Worm (Caenorhabditis elegans) whole organism, late embryonic: ENCODE measurements around the gene K02B7.3.

Experiments
- ceh-48 ChIP-seq: sonication (generic microtip); optimal IDR thresholded peaks from 2 replicates; lab custom pipeline; 2016; ENCODE audit warnings: missing genetic modification characterization, inconsistent platforms, missing compliant biosample characterization
- hlh-15 ChIP-seq: sonication (generic microtip); optimal IDR thresholded peaks from 2 replicates; lab custom pipeline; 2016; ENCODE audit warnings: missing genetic modification characterization, missing compliant biosample characterization
- lin-11 ChIP-seq: fragments of 200-800 bp; sonication (Bioruptor generic); optimal IDR thresholded peaks from 2 replicates; lab custom pipeline; 2018; ENCODE audit warnings: mild to moderate bottlenecking, missing genetic modification characterization, missing compliant biosample characterization

ce11 chrII:14695201-14695600 is at the start of gene K02B7.3:
- TF ChIP-seq hlh-15 (tag; lab: Kevin White, UChicago) (no peak), ceh-48 (tag; lab: Kevin White, UChicago) (no peak), lin-11 (tag; lab: Kevin White, UChicago) (no peak)
